Worm (Caenorhabditis elegans): Measurements from ENCODE around the gene srh-145.

ce11 chrV:16420696-16421095 lies 10.2 kb downstream of the srh-145 start, which contains the start of gene srw-48:
- no peak for TF ChIP-seq egl-27 (tag; optimal IDR thresholded peaks at IDR 0.05)
- no peak for TF ChIP-seq daf-8 (GFP tag; IDR thresholded peaks at IDR 0.05)
- TF ChIP-seq R02D3.7 (tag; optimal IDR thresholded peaks at IDR 0.05), result no peak
- TF ChIP-seq ztf-11 (tag; optimal IDR thresholded peaks at IDR 0.05), result no peak
- no peak for TF ChIP-seq lin-39 (tag; optimal IDR thresholded peaks at IDR 0.05)
- TF ChIP-seq daf-12 (tag; optimal IDR thresholded peaks at IDR 0.05), result no peak
- no peak for TF ChIP-seq nhr-28 (tag; optimal IDR thresholded peaks at IDR 0.05)
- no peak for TF ChIP-seq set-16 (GFP tag; IDR thresholded peaks at IDR 0.05)
- TF ChIP-seq F37D6.2 (tag; optimal IDR thresholded peaks at IDR 0.05), result no peak
- TF ChIP-seq sdz-12 (GFP tag; optimal IDR thresholded peaks at IDR 0.05), result no peak
- TF ChIP-seq lsy-2 (tag; optimal IDR thresholded peaks at IDR 0.05), result no peak
- TF ChIP-seq nhr-77 (tag; optimal IDR thresholded peaks at IDR 0.05), result no peak
- no peak for TF ChIP-seq hif-1 (tag; optimal IDR thresholded peaks at IDR 0.05)
- no peak for TF ChIP-seq ZK546.5 (tag; optimal IDR thresholded peaks at IDR 0.05)
